Worm (Caenorhabditis elegans) whole organism, young adult: ENCODE data around the gene abu-9.

ENCODE experiments used
- athp-1 ChIP-seq: sonication (generic microtip); optimal IDR thresholded peaks from 2 replicates; lab custom pipeline; 2017; ENCODE audit warnings: mild to moderate bottlenecking, missing genetic modification characterization, missing compliant biosample characterization
- attf-3 ChIP-seq: fragments of 200-800 bp; sonication (Bioruptor generic); conservative IDR thresholded peaks from 2 replicates; pipeline ENCODE4 v1.3.6; 2022; ENCODE audit warnings: missing genetic modification reagents, missing genetic modification characterization, missing compliant biosample characterization
- ceh-27 ChIP-seq: fragments of 200-800 bp; sonication (Bioruptor generic); optimal IDR thresholded peaks from 2 replicates; lab custom pipeline; 2018; ENCODE audit warnings: mild to moderate bottlenecking, missing genetic modification characterization, moderate library complexity, missing compliant biosample characterization
- unc-62 ChIP-seq: fragments of 150-350 bp; optimal IDR thresholded peaks from 2 replicates; lab custom pipeline; 2014; ENCODE audit warnings: missing biosample characterization, missing genetic modification reagents, missing genetic modification characterization

DNA sequence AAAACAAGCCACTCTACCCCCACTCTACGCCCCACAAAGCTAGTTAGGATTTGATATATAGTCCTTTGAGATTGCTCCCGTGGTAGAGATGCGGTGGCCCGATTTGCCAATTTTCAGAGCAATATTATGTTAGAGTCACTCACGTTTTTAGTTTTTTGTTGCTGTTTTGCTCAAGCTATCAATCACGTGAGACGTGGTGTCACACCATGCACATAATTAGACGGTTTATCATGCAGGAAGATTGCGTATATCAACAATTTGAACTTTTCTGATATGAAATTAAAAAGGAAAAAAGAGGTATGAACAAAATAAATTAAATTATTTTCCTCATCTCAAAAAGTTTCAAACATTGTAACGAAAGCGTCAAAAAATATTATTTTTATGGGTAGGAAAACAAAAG is 34.4 kb downstream of the abu-9 start:
- no peak for TF ChIP-seq ceh-27 (GFP tag; lab: Kevin White, UChicago)
- TF ChIP-seq unc-62, result no peak
- no peak for TF ChIP-seq attf-3
- no peak for TF ChIP-seq athp-1 (tag; lab: Kevin White, UChicago)
